Fruit fly (Drosophila melanogaster) whole organism: Measurements from ENCODE around the gene Prps.

Experiments used
- CG8478 ChIP-seq: fragments of >200 bp; optimal IDR thresholded peaks from 2 replicates; lab custom pipeline; 2018; ENCODE audit warnings: inconsistent platforms
- Dll ChIP-seq: fragments of >200 bp; optimal IDR thresholded peaks from 2 replicates; lab custom pipeline; 2017
- EcR ChIP-seq, 2 experiments: fragments of >200 bp; optimal IDR thresholded peaks; 2 replicates each; lab custom pipeline; 2017; ENCODE audit warnings: missing biosample characterization in 2 of 2, missing genetic modification characterization in 2 of 2, missing genetic modification reagents in 2 of 2
- pan ChIP-seq: fragments of >200 bp; optimal IDR thresholded peaks from 2 replicates; lab custom pipeline; 2017
- psq ChIP-seq: fragments of >200 bp; optimal IDR thresholded peaks from 2 replicates; lab custom pipeline; 2017
- usp ChIP-seq: fragments of >200 bp; optimal IDR thresholded peaks from 2 replicates; lab custom pipeline; 2017; ENCODE audit warnings: missing biosample characterization, missing genetic modification characterization, mixed read lengths

- TF ChIP-seq pan: no peak
- no peak for TF ChIP-seq EcR (GFP tag; optimal IDR thresholded peaks at IDR 0.05; lab: Kevin White, UChicago)
- no peak for TF ChIP-seq Dll (lab: Kevin White, UChicago)
- no peak for TF ChIP-seq usp
- no peak for TF ChIP-seq psq (lab: Kevin White, UChicago)
- no peak for TF ChIP-seq CG8478 (lab: Kevin White, UChicago)
Measured at dm6 chr3L:9643762-9644161, 52.7 kb downstream of the Prps start, which contains the start of gene CNMaR.
